Worm (Caenorhabditis elegans): Measurements from ENCODE around the gene Y105C5B.25.
A peak's percentile ranks its signal among the peaks of the same experiment; 100 is the strongest.

Gene Y105C5B.25

ce11 chrIV:16170606-16171033 is 23.7 kb upstream of the Y105C5B.25 start, which contains the start of gene gln-3:
Gene gln-3 (minus strand): TSS chrIV:16170678.
- TF ChIP-seq ztf-25 (GFP tag; IDR thresholded peaks at IDR 0.05): no peak
- TF ChIP-seq snpc-4 (GFP tag; optimal IDR thresholded peaks at IDR 0.05): no peak
- peak in 2 of 4 experiments; percentile 19 to 31 for TF ChIP-seq snpc-4 (tag; optimal IDR thresholded peaks at IDR 0.05)
- no peak for TF ChIP-seq sea-2 (GFP tag; IDR thresholded peaks at IDR 0.05)
- TF ChIP-seq ama-1 (optimal IDR thresholded peaks at IDR 0.05): peak; percentile 6
- no peak for TF ChIP-seq ama-1 (GFP tag; optimal IDR thresholded peaks at IDR 0.05)
- peak; percentile 30 for TF ChIP-seq ztf-18 (tag; optimal IDR thresholded peaks at IDR 0.05)
- no peak for TF ChIP-seq snpc-1.1 (tag; optimal IDR thresholded peaks at IDR 0.05; ENCODE audit: insufficient read depth)
- TF ChIP-seq B0019.2 (GFP tag; conservative IDR thresholded peaks at IDR 0.05): no peak
- TF ChIP-seq nhr-80 (tag; optimal IDR thresholded peaks at IDR 0.05): peak; percentile 53
- TF ChIP-seq nhr-90 (tag; optimal IDR thresholded peaks at IDR 0.05): peak; percentile 13
- peak; percentile 10 for TF ChIP-seq lin-54 (GFP tag; optimal IDR thresholded peaks at IDR 0.05)
- peak; percentile 38; the same call in 1 of the 2 replicates for TF ChIP-seq pbrm-1 (GFP tag; IDR thresholded peaks at IDR 0.05)
- 0 out of 2 replicates have a peak, but pooled peaks have one; percentile 9 for TF ChIP-seq Y53G8AR.9 (GFP tag; conservative IDR thresholded peaks at IDR 0.05)
- peak; percentile 39; the same call in 1 of the 2 replicates for TF ChIP-seq nfyb-1 (GFP tag; IDR thresholded peaks at IDR 0.05)
- peak; percentile 37 for TF ChIP-seq gei-17 (GFP tag; optimal IDR thresholded peaks at IDR 0.05)
- peak; percentile 48 for TF ChIP-seq ztf-26 (tag; optimal IDR thresholded peaks at IDR 0.05)
- TF ChIP-seq Y95B8A.8 (GFP tag; IDR thresholded peaks at IDR 0.05): 0 out of 2 replicates have a peak, but pooled peaks have one; percentile 6
- peak; percentile 14; the same call in 1 of the 2 replicates for TF ChIP-seq egrh-3 (GFP tag; IDR thresholded peaks at IDR 0.05)
- no peak for TF ChIP-seq ekl-4 (GFP tag; IDR thresholded peaks at IDR 0.05)
- TF ChIP-seq T07F8.4 (tag; optimal IDR thresholded peaks at IDR 0.05): no peak
- no peak for TF ChIP-seq aptf-3 (GFP tag; IDR thresholded peaks at IDR 0.05)
- TF ChIP-seq ZK185.1 (tag; optimal IDR thresholded peaks at IDR 0.05; ENCODE audit: poor library complexity, severe bottlenecking): no peak
- 0 out of 2 replicates have a peak, but pooled peaks have one; percentile 37 for TF ChIP-seq cebp-1 (GFP tag; IDR thresholded peaks at IDR 0.05)
- TF ChIP-seq cebp-1 (tag; optimal IDR thresholded peaks at IDR 0.05): peak; percentile 43
- TF ChIP-seq tbp1 (GFP tag; optimal IDR thresholded peaks at IDR 0.05): peak; percentile 44
- TF ChIP-seq atf-7 (tag; optimal IDR thresholded peaks at IDR 0.05): peak; percentile 29
- TF ChIP-seq lir-1 (GFP tag; conservative IDR thresholded peaks at IDR 0.05): peak; percentile 23; the same call in 1 of the 2 replicates
- peak; percentile 32 for TF ChIP-seq ztf-3 (GFP tag; optimal IDR thresholded peaks at IDR 0.05)

- no peak for TF ChIP-seq dpff-1 (tag; optimal IDR thresholded peaks at IDR 0.05)
- peak; percentile 42 for TF ChIP-seq gei-17 (GFP tag; optimal IDR thresholded peaks at IDR 0.05)
- TF ChIP-seq nhr-120 (GFP tag; IDR thresholded peaks at IDR 0.05): no peak
- no peak for TF ChIP-seq ztf-3 (GFP tag; optimal IDR thresholded peaks at IDR 0.05)
- TF ChIP-seq madf-3 (GFP tag; IDR thresholded peaks at IDR 0.05): no peak
- no peak for TF ChIP-seq F33H1.4 (GFP tag; IDR thresholded peaks at IDR 0.05)
- no peak; the same call in 1 of the 2 replicates for TF ChIP-seq nfya-2 (GFP tag; IDR thresholded peaks at IDR 0.05)
- TF ChIP-seq B0336.3 (GFP tag; IDR thresholded peaks at IDR 0.05): 0 out of 2 replicates have a peak, but pooled peaks have one; percentile 14
- TF ChIP-seq ets-4 (GFP tag; optimal IDR thresholded peaks at IDR 0.05): peak; percentile 15
- no peak for TF ChIP-seq cebp-2 (GFP tag; IDR thresholded peaks at IDR 0.05)
- TF ChIP-seq chd-7 (tag; optimal IDR thresholded peaks at IDR 0.05): no peak
- TF ChIP-seq T26A5.8 (tag; optimal IDR thresholded peaks at IDR 0.05): no peak
- TF ChIP-seq bed-1 (GFP tag; IDR thresholded peaks at IDR 0.05): no peak
- no peak for TF ChIP-seq xnd-1 (tag; optimal IDR thresholded peaks at IDR 0.05)
- TF ChIP-seq hlh-26 (GFP tag; conservative IDR thresholded peaks at IDR 0.05): no peak
- no peak for TF ChIP-seq ztf-18 (tag; optimal IDR thresholded peaks at IDR 0.05)
- no peak for TF ChIP-seq mes-4 (tag; optimal IDR thresholded peaks at IDR 0.05)
- TF ChIP-seq ztf-26 (tag; optimal IDR thresholded peaks at IDR 0.05): no peak
- no peak for TF ChIP-seq ztf-6 (GFP tag; IDR thresholded peaks at IDR 0.05)
- TF ChIP-seq unc-62 (GFP tag; optimal IDR thresholded peaks at IDR 0.05): no peak
- TF ChIP-seq snpc-4 (GFP tag; optimal IDR thresholded peaks at IDR 0.05): no peak
- TF ChIP-seq snpc-4 (tag; optimal IDR thresholded peaks at IDR 0.05): peak in 2 of 4 experiments; percentile 19 to 67
- no peak for TF ChIP-seq mel-28 (tag; optimal IDR thresholded peaks at IDR 0.05; ENCODE audit: borderline replicate concordance)
- peak; percentile 58 for TF ChIP-seq Y53G8AR.9 (GFP tag; conservative IDR thresholded peaks at IDR 0.05)
- no peak for TF ChIP-seq F57C9.4 (tag; optimal IDR thresholded peaks at IDR 0.05)
- TF ChIP-seq F22D6.2 (tag; optimal IDR thresholded peaks at IDR 0.05): no peak
Measured at ce11 chrIV:16169443-16170105, 22.6 kb upstream of the Y105C5B.25 start.
